Worm (Caenorhabditis elegans): ENCODE data around the gene Y43F8A.2.

- TF ChIP-seq fos-1 (tag; optimal IDR thresholded peaks at IDR 0.05), result no peak
- TF ChIP-seq nhr-237 (tag; optimal IDR thresholded peaks at IDR 0.05), result no peak
- no peak for TF ChIP-seq dmd-4 (tag; optimal IDR thresholded peaks at IDR 0.05)
- TF ChIP-seq elt-3 (tag; optimal IDR thresholded peaks at IDR 0.05), result no peak
- TF ChIP-seq nhr-77 (tag; optimal IDR thresholded peaks at IDR 0.05), result no peak
- no peak for TF ChIP-seq nhr-12 (tag; optimal IDR thresholded peaks at IDR 0.05)
- TF ChIP-seq snpc-4 (tag; optimal IDR thresholded peaks at IDR 0.05), result no peak
- no peak for TF ChIP-seq F13H6.1 (tag; optimal IDR thresholded peaks at IDR 0.05)
- no peak for TF ChIP-seq ama-1 (optimal IDR thresholded peaks at IDR 0.05)
- no peak for TF ChIP-seq lin-13 (GFP tag; optimal IDR thresholded peaks at IDR 0.05)
- TF ChIP-seq ztf-4 (tag; optimal IDR thresholded peaks at IDR 0.05), result no peak
Measured at ce11 chrV:19370189-19370588, 1.2 kb upstream of the Y43F8A.2 start, which contains the start of gene Y43F8A.1.

All from whole organism, L2 larva.